Fruit fly (Drosophila melanogaster): ENCODE data around the gene HisRS.

HisRS gene

dm6 chrX:18524594-18525266 lies 9.5 kb downstream of the HisRS start:
- TF ChIP-seq D1 (tag; optimal IDR thresholded peaks at IDR 0.05), result no peak
- peak; percentile 44 for TF ChIP-seq CG17806 (tag; optimal IDR thresholded peaks at IDR 0.05)
- TF ChIP-seq CG34367 (tag; optimal IDR thresholded peaks at IDR 0.05), result peak; percentile 14
- TF ChIP-seq CG14655 (GFP tag; optimal IDR thresholded peaks at IDR 0.05), result peak; percentile 66
- peak; percentile 3 for TF ChIP-seq Snoo (tag; optimal IDR thresholded peaks at IDR 0.05)
- TF ChIP-seq CG15710 (tag; optimal IDR thresholded peaks at IDR 0.05), result peak; percentile 49
- no peak for TF ChIP-seq Pif1B (GFP tag; optimal IDR thresholded peaks at IDR 0.05)
- TF ChIP-seq Pif1A (GFP tag; optimal IDR thresholded peaks at IDR 0.05), result peak; percentile 24
- peak; percentile 70 for TF ChIP-seq CG8159 (tag; optimal IDR thresholded peaks at IDR 0.05)
- peak; percentile 41 for TF ChIP-seq CG9948 (tag; optimal IDR thresholded peaks at IDR 0.05)
- no peak for TF ChIP-seq CG10348 (GFP tag; IDR thresholded peaks at IDR 0.05)
- TF ChIP-seq CG8301 (tag; optimal IDR thresholded peaks at IDR 0.05), result peak; percentile 52
- no peak for TF ChIP-seq gl (tag; optimal IDR thresholded peaks at IDR 0.05)

dm6 chrX:18528166-18528733 lies 13.0 kb downstream of the HisRS start, which contains the start of the genes CG15042 and CG15047:
Gene CG15042, minus strand, starts transcription at chrX:18528266.
Gene CG15047, plus strand, starts transcription at chrX:18528683.
- TF ChIP-seq CG15710 (tag; optimal IDR thresholded peaks at IDR 0.05), result no peak
- TF ChIP-seq Pif1B (GFP tag; optimal IDR thresholded peaks at IDR 0.05), result no peak
- no peak for TF ChIP-seq CG4496 (GFP tag; IDR thresholded peaks at IDR 0.05)
- TF ChIP-seq CG8159 (tag; optimal IDR thresholded peaks at IDR 0.05), result no peak
- no peak for TF ChIP-seq rn (GFP tag; IDR thresholded peaks at IDR 0.05)
- no peak for TF ChIP-seq D1 (tag; optimal IDR thresholded peaks at IDR 0.05)
- no peak for TF ChIP-seq CG17806 (tag; optimal IDR thresholded peaks at IDR 0.05)

dm6 chrX:18533308-18533707 lies 18.1 kb downstream of the HisRS start:
- TF ChIP-seq CG12605 (GFP tag; IDR thresholded peaks at IDR 0.05) (no peak), Snoo (tag; optimal IDR thresholded peaks at IDR 0.05) (no peak), Ets98B (GFP tag; IDR thresholded peaks at IDR 0.05) (no peak), CG13204 (GFP tag; optimal IDR thresholded peaks at IDR 0.05) (no peak), CG4496 (GFP tag; IDR thresholded peaks at IDR 0.05) (no peak), CG8301 (tag; optimal IDR thresholded peaks at IDR 0.05) (no peak), CG17806 (tag; optimal IDR thresholded peaks at IDR 0.05) (no peak), Pif1A (GFP tag; optimal IDR thresholded peaks at IDR 0.05) (peak; percentile 18), CG15710 (tag; optimal IDR thresholded peaks at IDR 0.05) (peak; percentile 22), D1 (tag; optimal IDR thresholded peaks at IDR 0.05) (no peak), CG8159 (tag; optimal IDR thresholded peaks at IDR 0.05) (peak; percentile 25), gl (tag; optimal IDR thresholded peaks at IDR 0.05) (no peak), CG34367 (tag; optimal IDR thresholded peaks at IDR 0.05) (peak; percentile 13), CG9948 (tag; optimal IDR thresholded peaks at IDR 0.05) (peak; percentile 25), CG32121 (GFP tag; IDR thresholded peaks at IDR 0.05) (no peak), fd96Ca (GFP tag; IDR thresholded peaks at IDR 0.05) (no peak), EcR (GFP tag; optimal IDR thresholded peaks at IDR 0.05) (no peak), rn (GFP tag; IDR thresholded peaks at IDR 0.05) (no peak), CG14655 (GFP tag; optimal IDR thresholded peaks at IDR 0.05) (no peak), CG10348 (GFP tag; IDR thresholded peaks at IDR 0.05) (no peak)

dm6 chrX:18534393-18534792 lies 19.2 kb downstream of the HisRS start:
- TF ChIP-seq rn (GFP tag; IDR thresholded peaks at IDR 0.05), result no peak
- TF ChIP-seq CG15710 (tag; optimal IDR thresholded peaks at IDR 0.05), result no peak
- no peak for TF ChIP-seq CG14655 (GFP tag; optimal IDR thresholded peaks at IDR 0.05)
- TF ChIP-seq Snoo (tag; optimal IDR thresholded peaks at IDR 0.05), result no peak
- no peak for TF ChIP-seq Pif1A (GFP tag; optimal IDR thresholded peaks at IDR 0.05)
- no peak for TF ChIP-seq D1 (tag; optimal IDR thresholded peaks at IDR 0.05)
- peak; percentile 26; the same call in 1 of the 2 replicates for TF ChIP-seq Ets98B (GFP tag; IDR thresholded peaks at IDR 0.05)
- peak; percentile 2 for TF ChIP-seq EcR (GFP tag; optimal IDR thresholded peaks at IDR 0.05)
- no peak for TF ChIP-seq Pif1B (GFP tag; optimal IDR thresholded peaks at IDR 0.05)
- no peak for TF ChIP-seq CG8301 (tag; optimal IDR thresholded peaks at IDR 0.05)
- no peak for TF ChIP-seq gl (tag; optimal IDR thresholded peaks at IDR 0.05)
- TF ChIP-seq fd96Ca (GFP tag; IDR thresholded peaks at IDR 0.05), result peak; percentile 51; the same call in 1 of the 3 replicates
- 0 out of 3 replicates have a peak, but pooled peaks have one; percentile 48 for TF ChIP-seq CG4496 (GFP tag; IDR thresholded peaks at IDR 0.05)
- peak; percentile 57 for TF ChIP-seq CG13204 (GFP tag; optimal IDR thresholded peaks at IDR 0.05)
- TF ChIP-seq CG12605 (GFP tag; IDR thresholded peaks at IDR 0.05), result peak; percentile 44
- peak; percentile 31; the same call in 1 of the 2 replicates for TF ChIP-seq CG32121 (GFP tag; IDR thresholded peaks at IDR 0.05)

- TF ChIP-seq fd96Ca (GFP tag; IDR thresholded peaks at IDR 0.05) (no peak), CG34367 (tag; optimal IDR thresholded peaks at IDR 0.05) (peak; percentile 56), CG8301 (tag; optimal IDR thresholded peaks at IDR 0.05) (peak; percentile 1), CG15710 (tag; optimal IDR thresholded peaks at IDR 0.05) (peak; percentile 59), rn (GFP tag; IDR thresholded peaks at IDR 0.05) (no peak), Pif1A (GFP tag; optimal IDR thresholded peaks at IDR 0.05) (no peak), CG8159 (tag; optimal IDR thresholded peaks at IDR 0.05) (peak; percentile 67), CG12605 (GFP tag; IDR thresholded peaks at IDR 0.05) (no peak), D1 (tag; optimal IDR thresholded peaks at IDR 0.05) (no peak), CG13204 (GFP tag; optimal IDR thresholded peaks at IDR 0.05) (peak; percentile 78), CG17806 (tag; optimal IDR thresholded peaks at IDR 0.05) (peak; percentile 24), CG9948 (tag; optimal IDR thresholded peaks at IDR 0.05) (peak; percentile 51), CG14655 (GFP tag; optimal IDR thresholded peaks at IDR 0.05) (peak; percentile 18)
These were observed 22.0 kb downstream of the HisRS start for dm6 chrX:18537066-18537759.

All from whole organism, pupa.